Worm (Caenorhabditis elegans) whole organism, L3 larva: ENCODE measurements around the gene dpm-3.

Experiments used
- ceh-82 ChIP-seq: fragments of 150-350 bp; optimal IDR thresholded peaks from 2 replicates; lab custom pipeline; 2014; ENCODE audit warnings: missing biosample characterization, missing genetic modification characterization
- ceh-9 ChIP-seq: sonication (generic microtip); optimal IDR thresholded peaks from 2 replicates; lab custom pipeline; 2018; ENCODE audit warnings: missing biosample characterization, missing genetic modification characterization
- lin-15B ChIP-seq: fragments of 150-350 bp; optimal IDR thresholded peaks from 2 replicates; lab custom pipeline; 2014; ENCODE audit warnings: missing biosample characterization, missing genetic modification characterization
- mdl-1 ChIP-seq: fragments of 150-350 bp; optimal IDR thresholded peaks from 2 replicates; lab custom pipeline; 2014; ENCODE audit warnings: missing biosample characterization, missing genetic modification characterization
- nhr-11 ChIP-seq: fragments of 150-350 bp; optimal IDR thresholded peaks from 2 replicates; lab custom pipeline; 2014; ENCODE audit warnings: missing biosample characterization, missing genetic modification characterization
- nhr-12 ChIP-seq: fragments of 150-350 bp; optimal IDR thresholded peaks from 2 replicates; lab custom pipeline; 2014; ENCODE audit warnings: missing biosample characterization, missing genetic modification characterization
- nhr-23 ChIP-seq: fragments of 150-350 bp; optimal IDR thresholded peaks from 2 replicates; lab custom pipeline; 2014; ENCODE audit warnings: missing biosample characterization, missing genetic modification reagents, missing genetic modification characterization
- nhr-237 ChIP-seq: fragments of 150-350 bp; optimal IDR thresholded peaks from 2 replicates; lab custom pipeline; 2014; ENCODE audit warnings: missing biosample characterization, missing genetic modification characterization
- nhr-28 ChIP-seq: fragments of 150-350 bp; optimal IDR thresholded peaks from 2 replicates; lab custom pipeline; 2014; ENCODE audit warnings: missing biosample characterization, missing genetic modification characterization

DNA sequence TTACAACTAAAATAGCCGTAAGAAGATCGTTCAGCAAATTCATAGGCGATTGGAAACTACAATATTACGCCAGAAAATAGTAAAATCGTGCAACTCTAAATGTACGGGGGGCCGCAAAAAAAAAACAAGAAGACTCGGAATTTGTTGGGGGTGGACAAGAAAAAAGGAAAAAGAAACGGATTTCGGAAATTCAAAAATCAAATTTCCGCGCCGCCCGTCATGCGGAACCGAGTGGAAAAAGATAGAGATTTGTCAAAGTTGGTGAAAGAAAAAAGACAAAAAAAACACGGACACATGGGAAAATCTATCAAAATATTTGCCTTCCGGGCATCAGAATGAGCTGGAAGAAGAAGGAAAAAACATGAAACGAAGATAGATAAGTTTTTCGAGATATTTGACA lies 27.9 kb downstream of the dpm-3 start:
- TF ChIP-seq lin-15B (tag; lab: Kevin White, UChicago) (no peak), nhr-23 (tag; lab: Kevin White, UChicago) (no peak), nhr-28 (tag; lab: Kevin White, UChicago) (no peak), nhr-11 (tag; lab: Kevin White, UChicago) (no peak), ceh-82 (tag; lab: Kevin White, UChicago) (no peak), ceh-9 (no peak), nhr-12 (tag; lab: Kevin White, UChicago) (no peak), nhr-237 (tag; lab: Kevin White, UChicago) (no peak), mdl-1 (tag; lab: Kevin White, UChicago) (no peak)
